Worm (Caenorhabditis elegans): ENCODE measurements around the gene rnp-4.

- TF ChIP-seq him-1 (tag; optimal IDR thresholded peaks at IDR 0.05): no peak
- TF ChIP-seq dao-5 (tag; optimal IDR thresholded peaks at IDR 0.05): peak; percentile 34
Observed at ce11 chrIII:4449357-4449756, 43.3 kb downstream of the rnp-4 start.

All from whole organism, L4/young adult.